Worm (Caenorhabditis elegans): ENCODE data around the gene F56A8.4.
A peak's percentile ranks its signal among the peaks of the same experiment; 100 is the strongest.
"Not testable (repeated sequence)": the region's sequence is repeated elsewhere in the genome, so short reads cannot be mapped to it uniquely, and the experiment has no call there.

DNA sequence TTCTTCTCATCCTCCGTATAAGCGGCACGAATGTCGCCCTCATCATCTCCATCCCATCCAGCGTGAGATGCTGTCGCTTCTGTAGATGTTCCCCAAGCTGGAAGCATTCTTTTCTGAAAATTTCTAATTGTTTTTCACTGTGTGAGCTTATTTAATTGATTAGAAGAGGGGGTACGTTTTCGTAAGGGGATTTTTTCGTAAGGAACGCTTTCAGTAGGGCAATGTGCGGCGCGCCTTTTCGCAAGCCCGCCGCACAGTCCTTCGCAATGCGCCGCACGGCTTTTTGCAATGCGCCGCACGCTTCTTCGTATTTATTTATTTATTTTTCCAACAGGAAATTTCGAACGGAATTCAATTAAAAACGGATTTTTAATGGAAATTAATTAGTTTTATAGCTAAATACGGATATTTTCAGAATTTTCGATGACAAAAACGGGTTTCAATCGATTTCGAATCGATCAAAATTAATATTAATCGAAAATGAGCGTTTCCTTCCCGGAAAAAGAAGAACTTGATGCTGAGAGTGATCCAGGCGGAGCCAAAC is 30.0 kb downstream of the F56A8.4 start, which contains the start of gene set-25:
- TF ChIP-seq elt-1 (tag; optimal IDR thresholded peaks at IDR 0.05); pqm-1 (tag; optimal IDR thresholded peaks at IDR 0.05); unc-62 (GFP tag; optimal IDR thresholded peaks at IDR 0.05); fos-1 (tag; optimal IDR thresholded peaks at IDR 0.05); elt-3 (tag; optimal IDR thresholded peaks at IDR 0.05); fkh-10 (GFP tag; optimal IDR thresholded peaks at IDR 0.05); skn-1 (tag; optimal IDR thresholded peaks at IDR 0.05); ZK546.5 (tag; optimal IDR thresholded peaks at IDR 0.05); ztf-11 (tag; optimal IDR thresholded peaks at IDR 0.05); pha-4 (tag; optimal IDR thresholded peaks at IDR 0.05); nhr-237 (tag; optimal IDR thresholded peaks at IDR 0.05); nhr-43 (tag; optimal IDR thresholded peaks at IDR 0.05; ENCODE audit: poor library complexity, severe bottlenecking): not testable (repeated sequence)
- peak; percentile 11 for TF ChIP-seq elt-2 (tag; optimal IDR thresholded peaks at IDR 0.05)
